Fruit fly (Drosophila melanogaster): ENCODE results near the gene CG33322.

dm6 chr2L:20840006-20840405 is 24.0 kb upstream of the CG33322 start:
- TF ChIP-seq Gsc (GFP tag; IDR thresholded peaks at IDR 0.05) (no peak), CG10321 (GFP tag; IDR thresholded peaks at IDR 0.05) (no peak), Neu2 (GFP tag; optimal IDR thresholded peaks at IDR 0.05; ENCODE audit: borderline replicate concordance) (no peak), CG2116 (GFP tag; optimal IDR thresholded peaks at IDR 0.05) (no peak), CG15514 (GFP tag; optimal IDR thresholded peaks at IDR 0.05) (no peak), slou (GFP tag; optimal IDR thresholded peaks at IDR 0.05) (no peak), CG34422 (GFP tag; IDR thresholded peaks at IDR 0.05) (no peak), HmgD (GFP tag; optimal IDR thresholded peaks at IDR 0.05) (no peak), Abd-B (GFP tag; optimal IDR thresholded peaks at IDR 0.05) (no peak), tna (GFP tag; IDR thresholded peaks at IDR 0.05; ENCODE audit: partially characterized antibody) (no peak)

Measured in whole organism, embryonic.